Fruit fly (Drosophila melanogaster) whole organism, pupa: ENCODE measurements around the gene wat.
A peak's percentile ranks its signal among the peaks of the same experiment; 100 is the strongest.

ENCODE experiments used
- CG10348 ChIP-seq: fragments of 200-800 bp; sonication (Bioruptor generic); IDR thresholded peaks from 2 replicates; pipeline ENCODE4 v1.3.6; 2022; ENCODE audit warnings: missing biosample characterization, missing genetic modification characterization
- CG12605 ChIP-seq: fragments of 200-800 bp; sonication (Bioruptor generic); IDR thresholded peaks from 2 replicates; pipeline ENCODE4 v1.3.6; 2022; ENCODE audit warnings: missing biosample characterization, missing genetic modification characterization
- CG13204 ChIP-seq: fragments of 200-800 bp; sonication (Bioruptor generic); optimal IDR thresholded peaks from 2 replicates; lab custom pipeline; 2018; ENCODE audit warnings: missing biosample characterization, mild to moderate bottlenecking, missing genetic modification characterization, moderate library complexity
- CG14655 ChIP-seq: fragments of 200-800 bp; sonication (Bioruptor generic); optimal IDR thresholded peaks from 3 replicates; lab custom pipeline; 2017; ENCODE audit warnings: mild to moderate bottlenecking, missing biosample characterization, missing genetic modification reagents, missing genetic modification characterization
- CG15710 ChIP-seq: fragments of 200-800 bp; sonication (Bioruptor generic); optimal IDR thresholded peaks from 2 replicates; lab custom pipeline; 2018; ENCODE audit warnings: missing biosample characterization, mild to moderate bottlenecking, missing genetic modification characterization, moderate library complexity
- CG17806 ChIP-seq: fragments of 200-800 bp; sonication (Bioruptor generic); optimal IDR thresholded peaks from 2 replicates; lab custom pipeline; 2018; ENCODE audit warnings: missing biosample characterization, mild to moderate bottlenecking, missing genetic modification characterization, moderate library complexity
- CG32121 ChIP-seq: fragments of 200-800 bp; sonication (Bioruptor generic); IDR thresholded peaks from 2 replicates; pipeline ENCODE4 v1.3.6; 2022; ENCODE audit warnings: missing biosample characterization, missing genetic modification characterization
- CG34367 ChIP-seq: fragments of 200-800 bp; sonication (Bioruptor generic); optimal IDR thresholded peaks from 2 replicates; lab custom pipeline; 2018; ENCODE audit warnings: missing biosample characterization, mild to moderate bottlenecking, missing genetic modification characterization
- CG4496 ChIP-seq: fragments of 200-800 bp; sonication (Bioruptor generic); IDR thresholded peaks from 3 replicates; pipeline ENCODE4 v1.3.6; 2022; ENCODE audit warnings: missing biosample characterization, missing genetic modification characterization
- CG8159 ChIP-seq: fragments of 200-800 bp; sonication (Bioruptor generic); optimal IDR thresholded peaks from 3 replicates; lab custom pipeline; 2018; ENCODE audit warnings: missing biosample characterization, mild to moderate bottlenecking, missing genetic modification characterization, moderate library complexity
- CG8301 ChIP-seq: fragments of 200-800 bp; sonication (Bioruptor generic); optimal IDR thresholded peaks from 2 replicates; lab custom pipeline; 2018; ENCODE audit warnings: missing biosample characterization, mild to moderate bottlenecking, missing genetic modification characterization
- CG9948 ChIP-seq: fragments of 200-800 bp; sonication (Bioruptor generic); optimal IDR thresholded peaks from 2 replicates; lab custom pipeline; 2018; ENCODE audit warnings: missing biosample characterization, mild to moderate bottlenecking, missing genetic modification characterization, moderate library complexity
- D1 ChIP-seq: fragments of 200-800 bp; sonication (Bioruptor generic); optimal IDR thresholded peaks from 2 replicates; lab custom pipeline; 2018; ENCODE audit warnings: missing biosample characterization, mild to moderate bottlenecking, missing genetic modification characterization, moderate library complexity
- EcR ChIP-seq: fragments of 200-800 bp; sonication (Bioruptor generic); optimal IDR thresholded peaks from 3 replicates; lab custom pipeline; 2019; ENCODE audit warnings: missing biosample characterization, missing genetic modification characterization, mild to moderate bottlenecking, moderate library complexity, missing genetic modification reagents
- Ets98B ChIP-seq: fragments of 200-800 bp; sonication (Bioruptor generic); IDR thresholded peaks from 2 replicates; pipeline ENCODE4 v1.3.6; 2022; ENCODE audit warnings: missing biosample characterization, missing genetic modification characterization
- Pif1A ChIP-seq: fragments of 200-800 bp; sonication (Bioruptor generic); optimal IDR thresholded peaks from 3 replicates; lab custom pipeline; 2016; ENCODE audit warnings: missing biosample characterization, missing genetic modification characterization
- Pif1B ChIP-seq: fragments of 200-800 bp; sonication (Bioruptor generic); optimal IDR thresholded peaks from 3 replicates; lab custom pipeline; 2016; ENCODE audit warnings: missing biosample characterization, missing genetic modification characterization
- Snoo ChIP-seq: fragments of 200-800 bp; sonication (Bioruptor generic); optimal IDR thresholded peaks from 3 replicates; lab custom pipeline; 2017; ENCODE audit warnings: missing biosample characterization, mild to moderate bottlenecking, missing genetic modification characterization, inconsistent platforms
- fd96Ca ChIP-seq: fragments of 200-800 bp; sonication (Bioruptor generic); IDR thresholded peaks from 3 replicates; pipeline ENCODE4 v1.3.6; 2022; ENCODE audit warnings: missing biosample characterization, missing genetic modification characterization
- gl ChIP-seq: fragments of 200-800 bp; sonication (Bioruptor generic); optimal IDR thresholded peaks from 2 replicates; lab custom pipeline; 2018; ENCODE audit warnings: missing biosample characterization, mild to moderate bottlenecking, missing genetic modification characterization
- rn ChIP-seq: fragments of 200-800 bp; sonication (Bioruptor generic); IDR thresholded peaks from 2 replicates; pipeline ENCODE4 v1.3.6; 2022; ENCODE audit warnings: missing biosample characterization, missing genetic modification characterization

Gene wat

dm6 chr3R:29055710-29056109 lies 35.5 kb upstream of the wat start, which contains the start of gene Sirt7:
Gene Sirt7, plus strand, starts transcription at chr3R:29055927.
- peak; percentile 78 for TF ChIP-seq gl (tag; lab: Kevin White, UChicago)
- TF ChIP-seq CG34367 (tag; lab: Kevin White, UChicago), result peak; percentile 83
- no peak for TF ChIP-seq EcR
- TF ChIP-seq Pif1A (GFP tag; lab: Kevin White, UChicago), result no peak
- peak; percentile 67 for TF ChIP-seq Snoo (tag; lab: Kevin White, UChicago)
- TF ChIP-seq CG15710 (tag; lab: Kevin White, UChicago), result peak; percentile 73
- peak; percentile 56; the same call in 1 of the 2 replicates for TF ChIP-seq rn
- no peak for TF ChIP-seq CG10348 (GFP tag; lab: Robert Waterston, UW)
- peak; percentile 89 for TF ChIP-seq CG4496 (GFP tag; lab: Robert Waterston, UW)
- no peak for TF ChIP-seq D1 (tag; lab: Kevin White, UChicago)
- TF ChIP-seq Pif1B, result no peak
- TF ChIP-seq CG9948 (tag; lab: Kevin White, UChicago), result peak; percentile 64
- peak; percentile 87 for TF ChIP-seq CG12605 (GFP tag; lab: Robert Waterston, UW)
- peak; percentile 89 for TF ChIP-seq fd96Ca (GFP tag; lab: Robert Waterston, UW)
- TF ChIP-seq CG8159 (tag; lab: Kevin White, UChicago), result peak; percentile 77
- TF ChIP-seq CG14655 (GFP tag; lab: Kevin White, UChicago), result peak; percentile 82
- TF ChIP-seq Ets98B (GFP tag; lab: Robert Waterston, UW), result peak; percentile 82
- peak; percentile 66 for TF ChIP-seq CG17806 (tag; lab: Kevin White, UChicago)
- TF ChIP-seq CG32121, result peak; percentile 85
- no peak for TF ChIP-seq CG13204 (GFP tag; lab: Kevin White, UChicago)

- no peak for TF ChIP-seq rn
- TF ChIP-seq CG34367 (tag; lab: Kevin White, UChicago), result no peak
- TF ChIP-seq EcR, result no peak
- no peak for TF ChIP-seq CG15710 (tag; lab: Kevin White, UChicago)
- TF ChIP-seq CG32121, result no peak
- no peak for TF ChIP-seq CG12605 (GFP tag; lab: Robert Waterston, UW)
- no peak for TF ChIP-seq CG8159 (tag; lab: Kevin White, UChicago)
- TF ChIP-seq CG4496 (GFP tag; lab: Robert Waterston, UW), result no peak
- no peak for TF ChIP-seq Snoo (tag; lab: Kevin White, UChicago)
- TF ChIP-seq gl (tag; lab: Kevin White, UChicago), result no peak
- TF ChIP-seq CG14655 (GFP tag; lab: Kevin White, UChicago), result no peak
- TF ChIP-seq CG10348 (GFP tag; lab: Robert Waterston, UW), result no peak
- no peak for TF ChIP-seq Ets98B (GFP tag; lab: Robert Waterston, UW)
- no peak for TF ChIP-seq fd96Ca (GFP tag; lab: Robert Waterston, UW)
Measured at dm6 chr3R:29054047-29054446, 33.8 kb upstream of the wat start, which contains the start of gene CG11843. Gene CG11843, plus strand, starts transcription at chr3R:29054347.

dm6 chr3R:29052380-29052779 lies 32.2 kb upstream of the wat start, which contains the start of gene CG11842:
Gene CG11842, plus strand, starts transcription at chr3R:29052680.
- TF ChIP-seq CG14655 (GFP tag; lab: Kevin White, UChicago) (no peak), CG10348 (GFP tag; lab: Robert Waterston, UW) (no peak), D1 (tag; lab: Kevin White, UChicago) (no peak), EcR (no peak), CG15710 (tag; lab: Kevin White, UChicago) (no peak), CG17806 (tag; lab: Kevin White, UChicago) (no peak), Ets98B (GFP tag; lab: Robert Waterston, UW) (no peak), CG9948 (tag; lab: Kevin White, UChicago) (no peak), fd96Ca (GFP tag; lab: Robert Waterston, UW) (no peak), CG32121 (no peak), CG34367 (tag; lab: Kevin White, UChicago) (no peak), rn (no peak), CG8159 (tag; lab: Kevin White, UChicago) (no peak), CG4496 (GFP tag; lab: Robert Waterston, UW) (no peak), CG8301 (tag; lab: Kevin White, UChicago) (no peak), CG12605 (GFP tag; lab: Robert Waterston, UW) (no peak), Pif1A (GFP tag; lab: Kevin White, UChicago) (no peak), CG13204 (GFP tag; lab: Kevin White, UChicago) (no peak)

- TF ChIP-seq EcR (no peak), CG12605 (GFP tag; lab: Robert Waterston, UW) (no peak), rn (no peak), CG15710 (tag; lab: Kevin White, UChicago) (no peak), CG8159 (tag; lab: Kevin White, UChicago) (no peak), CG8301 (tag; lab: Kevin White, UChicago) (no peak), Pif1A (GFP tag; lab: Kevin White, UChicago) (no peak), CG32121 (no peak), D1 (tag; lab: Kevin White, UChicago) (no peak), CG10348 (GFP tag; lab: Robert Waterston, UW) (no peak), CG34367 (tag; lab: Kevin White, UChicago) (no peak)
Measured at dm6 chr3R:29050756-29051155, 30.6 kb upstream of the wat start, which contains the start of gene CG11841. Gene CG11841, plus strand, starts transcription at chr3R:29051056.

dm6 chr3R:29049055-29049722 lies 29.0 kb upstream of the wat start, which contains the start of gene CG11837:
Gene CG11837, plus strand, starts transcription at chr3R:29049493.
- TF ChIP-seq CG8301 (tag; lab: Kevin White, UChicago), result no peak
- TF ChIP-seq CG10348 (GFP tag; lab: Robert Waterston, UW), result no peak
- no peak for TF ChIP-seq CG4496 (GFP tag; lab: Robert Waterston, UW)
- TF ChIP-seq CG15710 (tag; lab: Kevin White, UChicago), result no peak
- TF ChIP-seq CG14655 (GFP tag; lab: Kevin White, UChicago), result no peak
- TF ChIP-seq Pif1A (GFP tag; lab: Kevin White, UChicago), result no peak
- TF ChIP-seq fd96Ca (GFP tag; lab: Robert Waterston, UW), result no peak
- no peak for TF ChIP-seq Snoo (tag; lab: Kevin White, UChicago)
- TF ChIP-seq rn, result no peak
- TF ChIP-seq CG8159 (tag; lab: Kevin White, UChicago), result no peak
